Worm (Caenorhabditis elegans) whole organism, L1 larva: ENCODE measurements around the gene F02C12.1.
A peak's percentile ranks its signal among the peaks of the same experiment; 100 is the strongest.

ENCODE experiments used
- alr-1 ChIP-seq: fragments of 200-800 bp; sonication (Bioruptor generic); optimal IDR thresholded peaks from 2 replicates; lab custom pipeline; 2018; ENCODE audit warnings: borderline replicate concordance, mild to moderate bottlenecking, missing genetic modification characterization, missing compliant biosample characterization
- aly-2 ChIP-seq: fragments of 150-350 bp; optimal IDR thresholded peaks from 2 replicates; lab custom pipeline; 2014; ENCODE audit warnings: missing biosample characterization, missing genetic modification characterization
- blmp-1 ChIP-seq: fragments of 150-350 bp; optimal IDR thresholded peaks from 2 replicates; lab custom pipeline; 2014; ENCODE audit warnings: missing biosample characterization, missing genetic modification characterization
- ceh-8 ChIP-seq: fragments of 200-800 bp; sonication (Bioruptor generic); optimal IDR thresholded peaks from 2 replicates; lab custom pipeline; 2018; ENCODE audit warnings: mild to moderate bottlenecking, missing genetic modification characterization, moderate library complexity, missing compliant biosample characterization
- ceh-82 ChIP-seq, 3 experiments: fragments of 150-350 bp in 1 of 3; sonication (generic microtip) in 2 of 3; optimal IDR thresholded peaks; 2 replicates each; lab custom pipeline; 2014 to 2017; ENCODE audit warnings: missing biosample characterization in 3 of 3, missing genetic modification characterization in 3 of 3
- efl-1 ChIP-seq, 4 experiments: fragments of 150-350 bp; optimal IDR thresholded peaks in 3 of 4; peaks in 1 of 4; 1 replicate in 1 of 4; 2 replicates in 3 of 4; lab custom pipeline; 2014; ENCODE audit warnings: missing biosample characterization in 2 of 4, missing genetic modification characterization in 2 of 4, missing genetic modification reagents in 2 of 4
- efl-3 ChIP-seq: fragments of 200-800 bp; sonication (Bioruptor generic); optimal IDR thresholded peaks from 2 replicates; lab custom pipeline; 2018; ENCODE audit warnings: mild to moderate bottlenecking, missing genetic modification characterization, missing compliant biosample characterization
- egl-13 ChIP-seq: sonication (generic microtip); optimal IDR thresholded peaks from 2 replicates; lab custom pipeline; 2016; ENCODE audit warnings: missing genotype, missing genetic modification reagents, missing genetic modification characterization, missing compliant biosample characterization
- elt-2 ChIP-seq: sonication (generic microtip); optimal IDR thresholded peaks from 2 replicates; lab custom pipeline; 2016; ENCODE audit warnings: missing genetic modification characterization, mild to moderate bottlenecking, inconsistent platforms, missing compliant biosample characterization, missing genetic modification reagents
- elt-3 ChIP-seq, 6 experiments: fragments of 150-350 bp in 1 of 6; sonication (generic microtip); optimal IDR thresholded peaks; 2 replicates each; lab custom pipeline; 2017 to 2018; ENCODE audit warnings: missing biosample characterization in 6 of 6, missing genetic modification characterization in 6 of 6, inconsistent platforms in 1 of 6
- fkh-10 ChIP-seq: sonication (generic microtip); optimal IDR thresholded peaks from 2 replicates; lab custom pipeline; 2017; ENCODE audit warnings: missing biosample characterization, missing genetic modification reagents, missing genetic modification characterization
- fkh-4 ChIP-seq: sonication (generic microtip); optimal IDR thresholded peaks from 2 replicates; lab custom pipeline; 2016; ENCODE audit warnings: missing compliant biosample characterization, missing genetic modification characterization, borderline replicate concordance
- fkh-8 ChIP-seq: sonication (generic microtip); optimal IDR thresholded peaks from 2 replicates; lab custom pipeline; 2016; ENCODE audit warnings: mild to moderate bottlenecking, missing genetic modification characterization, missing compliant biosample characterization
- fos-1 ChIP-seq: fragments of 150-350 bp; optimal IDR thresholded peaks from 2 replicates; lab custom pipeline; 2014; ENCODE audit warnings: missing biosample characterization, missing genetic modification characterization
- irx-1 ChIP-seq: sonication (generic microtip); optimal IDR thresholded peaks from 2 replicates; lab custom pipeline; 2016; ENCODE audit warnings: missing genetic modification characterization, missing compliant biosample characterization
- isw-1 ChIP-seq: fragments of 200-800 bp; sonication (Bioruptor generic); IDR thresholded peaks from 2 replicates; pipeline ENCODE4 v1.3.6; 2022; ENCODE audit warnings: missing genetic modification characterization, missing compliant biosample characterization
- jun-1 ChIP-seq: fragments of 150-350 bp; optimal IDR thresholded peaks from 2 replicates; lab custom pipeline; 2014; ENCODE audit warnings: missing biosample characterization, missing genetic modification reagents, missing genetic modification characterization
- lin-14 ChIP-seq: fragments of 200-800 bp; sonication (Bioruptor generic); optimal IDR thresholded peaks from 2 replicates; lab custom pipeline; 2018; ENCODE audit warnings: mild to moderate bottlenecking, missing genetic modification characterization, moderate library complexity, missing compliant biosample characterization
- lin-35 ChIP-seq, 2 experiments: fragments of 150-350 bp; optimal IDR thresholded peaks; 2 replicates each; lab custom pipeline; 2014; ENCODE audit warnings: missing biosample characterization in 2 of 2, missing genetic modification characterization in 2 of 2, missing genetic modification reagents in 2 of 2
- lin-39 ChIP-seq: fragments of 150-350 bp; optimal IDR thresholded peaks from 2 replicates; lab custom pipeline; 2014; ENCODE audit warnings: missing biosample characterization, missing genetic modification reagents, missing genetic modification characterization
- lir-3 ChIP-seq: sonication (generic microtip); optimal IDR thresholded peaks from 2 replicates; lab custom pipeline; 2016; ENCODE audit warnings: mild to moderate bottlenecking, missing genetic modification characterization, moderate library complexity, missing compliant biosample characterization; ENCODE audit not compliant: poor library complexity
- mep-1 ChIP-seq: fragments of 150-350 bp; optimal IDR thresholded peaks from 2 replicates; lab custom pipeline; 2014; ENCODE audit warnings: missing biosample characterization, missing genetic modification characterization
- nhr-19 ChIP-seq: fragments of 200-800 bp; sonication (Bioruptor generic); conservative IDR thresholded peaks from 2 replicates; pipeline ENCODE4 v1.3.6; 2022; ENCODE audit warnings: missing genetic modification characterization, missing compliant biosample characterization
- nhr-20 ChIP-seq: sonication (generic microtip); optimal IDR thresholded peaks from 2 replicates; lab custom pipeline; 2016; ENCODE audit warnings: mild to moderate bottlenecking, missing genetic modification characterization, missing compliant biosample characterization
- nhr-28 ChIP-seq: fragments of 150-350 bp; optimal IDR thresholded peaks from 2 replicates; lab custom pipeline; 2014; ENCODE audit warnings: missing biosample characterization, missing genetic modification characterization
- nhr-47 ChIP-seq: sonication (generic microtip); optimal IDR thresholded peaks from 2 replicates; lab custom pipeline; 2016; ENCODE audit warnings: mild to moderate bottlenecking, missing genetic modification characterization, moderate library complexity, missing compliant biosample characterization
- nhr-71 ChIP-seq: sonication (generic microtip); optimal IDR thresholded peaks from 2 replicates; lab custom pipeline; 2016; ENCODE audit warnings: mild to moderate bottlenecking, missing genetic modification characterization, moderate library complexity, missing compliant biosample characterization
- nhr-76 ChIP-seq: sonication (generic microtip); optimal IDR thresholded peaks from 2 replicates; lab custom pipeline; 2017; ENCODE audit warnings: missing biosample characterization, missing genetic modification characterization
- nhr-77 ChIP-seq: fragments of 150-350 bp; optimal IDR thresholded peaks from 2 replicates; lab custom pipeline; 2014; ENCODE audit warnings: missing biosample characterization, missing genetic modification characterization
- nhr-84 ChIP-seq: sonication (generic microtip); optimal IDR thresholded peaks from 2 replicates; lab custom pipeline; 2017; ENCODE audit warnings: missing biosample characterization, missing genetic modification characterization
- nhr-85 ChIP-seq: sonication (generic microtip); peaks from one replicate; lab custom pipeline; 2016; ENCODE audit warnings: missing genetic modification characterization, inconsistent platforms, missing compliant biosample characterization
- nhr-90 ChIP-seq: sonication (generic microtip); optimal IDR thresholded peaks from 2 replicates; lab custom pipeline; 2016; ENCODE audit warnings: mild to moderate bottlenecking, missing genetic modification characterization, missing compliant biosample characterization; ENCODE audit not compliant: poor library complexity
- pag-3 ChIP-seq: sonication (generic microtip); optimal IDR thresholded peaks from 2 replicates; lab custom pipeline; 2017; ENCODE audit warnings: missing genetic modification characterization, mild to moderate bottlenecking, missing compliant biosample characterization, antibody characterized with exemption, borderline replicate concordance; ENCODE audit not compliant: insufficient read depth
- pqm-1 ChIP-seq: sonication (generic microtip); optimal IDR thresholded peaks from 3 replicates; lab custom pipeline; 2017; ENCODE audit warnings: missing biosample characterization, missing genetic modification characterization
- rnt-1 ChIP-seq: sonication (generic microtip); optimal IDR thresholded peaks from 2 replicates; lab custom pipeline; 2016; ENCODE audit warnings: mild to moderate bottlenecking, missing genetic modification characterization, moderate library complexity, missing compliant biosample characterization
- skn-1 ChIP-seq: fragments of 150-350 bp; optimal IDR thresholded peaks from 2 replicates; lab custom pipeline; 2014; ENCODE audit warnings: missing biosample characterization, missing genetic modification characterization
- snpc-4 ChIP-seq: fragments of 150-350 bp; optimal IDR thresholded peaks from 2 replicates; lab custom pipeline; 2014; ENCODE audit warnings: missing biosample characterization, missing genetic modification characterization
- snu-23 ChIP-seq: sonication (generic microtip); optimal IDR thresholded peaks from 2 replicates; lab custom pipeline; 2016; ENCODE audit warnings: missing genetic modification characterization, missing compliant biosample characterization
- swsn-7 ChIP-seq: sonication (generic microtip); optimal IDR thresholded peaks from 2 replicates; lab custom pipeline; 2016; ENCODE audit warnings: missing genetic modification characterization, missing compliant biosample characterization
- tlp-1 ChIP-seq: fragments of 150-350 bp; optimal IDR thresholded peaks from 2 replicates; lab custom pipeline; 2014; ENCODE audit warnings: missing biosample characterization, missing genetic modification characterization
- unc-30 ChIP-seq: sonication (generic microtip); optimal IDR thresholded peaks from 2 replicates; lab custom pipeline; 2017; ENCODE audit warnings: missing biosample characterization, missing genetic modification characterization
- unc-62 ChIP-seq: fragments of 150-350 bp; optimal IDR thresholded peaks from 2 replicates; lab custom pipeline; 2014; ENCODE audit warnings: missing biosample characterization, missing genetic modification reagents, missing genetic modification characterization
- unc-98 ChIP-seq: fragments of 200-800 bp; sonication (Bioruptor generic); IDR thresholded peaks from 2 replicates; pipeline ENCODE4 v1.3.6; 2022; ENCODE audit warnings: missing genetic modification characterization, missing compliant biosample characterization
- xbp-1 ChIP-seq: sonication (generic microtip); optimal IDR thresholded peaks from 2 replicates; lab custom pipeline; 2016; ENCODE audit warnings: missing genetic modification characterization, missing compliant biosample characterization
- zag-1 ChIP-seq: fragments of 150-350 bp; optimal IDR thresholded peaks from 2 replicates; lab custom pipeline; 2014; ENCODE audit warnings: missing biosample characterization, missing genetic modification characterization
- ztf-11 ChIP-seq, 2 experiments: sonication (generic microtip); optimal IDR thresholded peaks; 2 replicates each; lab custom pipeline; 2016 to 2017; ENCODE audit warnings: missing genetic modification characterization in 2 of 2, missing biosample characterization in 1 of 2, missing compliant biosample characterization in 1 of 2
- ztf-4 ChIP-seq: fragments of 150-350 bp; optimal IDR thresholded peaks from 2 replicates; lab custom pipeline; 2014; ENCODE audit warnings: missing biosample characterization, missing genetic modification characterization

Gene F02C12.1

DNA sequence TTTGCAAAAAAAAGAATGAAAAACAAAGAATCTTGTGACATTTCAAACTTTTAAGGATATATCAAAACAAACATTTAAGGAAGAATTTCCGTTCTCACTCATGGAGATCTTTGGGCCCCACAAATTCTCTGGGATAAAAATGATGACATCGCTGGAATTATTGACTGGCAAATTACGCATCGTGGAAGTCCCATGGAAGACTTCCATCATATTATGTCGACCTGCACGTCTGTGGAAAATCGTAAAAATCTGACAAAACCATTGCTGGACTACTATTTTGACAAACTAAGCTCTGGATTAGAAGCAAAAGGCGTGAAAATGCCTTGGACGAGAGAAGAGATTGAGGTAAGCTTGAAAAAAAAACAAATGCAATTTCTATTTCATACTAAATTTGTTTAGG, 15.6 kb downstream of the F02C12.1 start:
- peak; percentile 32 for TF ChIP-seq nhr-85 (tag; lab: Kevin White, UChicago)
- TF ChIP-seq fos-1 (tag; lab: Kevin White, UChicago) = no peak

DNA sequence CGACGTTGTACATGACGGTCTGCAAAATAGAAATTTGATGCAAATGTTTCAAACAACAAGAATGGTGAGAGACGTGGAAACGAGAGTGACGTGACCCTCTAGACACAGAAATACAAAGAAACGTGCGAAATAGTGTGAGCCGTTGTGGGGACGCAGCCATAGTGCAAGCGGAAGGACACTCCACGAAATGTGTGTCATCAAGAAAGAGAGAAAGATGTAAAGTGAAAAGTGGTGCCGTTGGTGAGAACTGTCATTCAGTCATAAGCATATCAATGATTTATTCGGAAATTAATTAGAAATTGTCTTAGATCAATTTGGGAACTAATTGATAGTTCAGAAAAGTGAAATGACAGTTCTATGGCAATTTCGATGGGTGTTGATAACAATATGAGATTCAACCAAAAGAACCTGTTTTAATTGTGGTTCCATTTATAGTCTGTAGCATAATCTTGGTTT, 18.0 kb downstream of the F02C12.1 start, which contains the start of gene C29F7.3:
Gene C29F7.3, minus strand, starts transcription at position 51 of the 456 bp plus-strand sequence.
- TF ChIP-seq nhr-76 (tag; lab: Kevin White, UChicago) (no peak), lin-39 (tag; lab: Kevin White, UChicago) (no peak), snu-23 (GFP tag; lab: Kevin White, UChicago) (peak; percentile 42), zag-1 (no peak), tlp-1 (tag; lab: Kevin White, UChicago) (no peak), lin-35 (GFP tag; optimal IDR thresholded peaks at IDR 0.05; lab: Kevin White, UChicago) (peak in 1 of 2 experiments; percentile 17), ceh-8 (GFP tag; lab: Kevin White, UChicago) (no peak), nhr-20 (tag; lab: Kevin White, UChicago) (peak; percentile 21), nhr-84 (tag; lab: Kevin White, UChicago) (no peak), nhr-77 (tag; lab: Kevin White, UChicago) (no peak), jun-1 (no peak), fkh-8 (tag; lab: Kevin White, UChicago) (no peak), egl-13 (tag; lab: Kevin White, UChicago) (no peak), rnt-1 (tag; lab: Kevin White, UChicago) (peak; percentile 23), efl-3 (GFP tag; lab: Kevin White, UChicago) (no peak), nhr-28 (tag; lab: Kevin White, UChicago) (no peak), lir-3 (tag; lab: Kevin White, UChicago) (peak; percentile 9), nhr-85 (tag; lab: Kevin White, UChicago) (peak; percentile 67), elt-3 (tag; optimal IDR thresholded peaks at IDR 0.05; lab: Kevin White, UChicago) (peak in 1 of 6 experiments; percentile 27), unc-62 (GFP tag; lab: Kevin White, UChicago) (no peak), fkh-4 (tag; lab: Kevin White, UChicago) (no peak), efl-1 (optimal IDR thresholded peaks at IDR 0.05; lab: Kevin White, UChicago) (peak in 1 of 2 experiments; percentile 21), efl-1 (GFP tag; optimal IDR thresholded peaks at IDR 0.05 in 1 of 2; lab: Kevin White, UChicago) (no peak), nhr-19 (no peak), alr-1 (tag; lab: Kevin White, UChicago) (no peak), ztf-4 (no peak), nhr-90 (tag; lab: Kevin White, UChicago) (no peak), unc-98 (GFP tag; lab: Robert Waterston, UW) (no peak), fkh-10 (GFP tag; lab: Kevin White, UChicago) (no peak), blmp-1 (peak; percentile 62), ceh-82 (tag; optimal IDR thresholded peaks at IDR 0.05; lab: Kevin White, UChicago) (no peak), nhr-47 (tag; lab: Kevin White, UChicago) (peak; percentile 7), xbp-1 (tag; lab: Kevin White, UChicago) (no peak), elt-2 (tag; lab: Kevin White, UChicago) (no peak), unc-30 (tag; lab: Kevin White, UChicago) (no peak), nhr-71 (tag; lab: Kevin White, UChicago) (peak; percentile 10), snpc-4 (tag; lab: Kevin White, UChicago) (no peak), skn-1 (tag; lab: Kevin White, UChicago) (no peak), isw-1 (no peak), irx-1 (tag; lab: Kevin White, UChicago) (no peak), mep-1 (tag; lab: Kevin White, UChicago) (no peak), lin-14 (GFP tag; lab: Kevin White, UChicago) (peak; percentile 64), swsn-7 (tag; lab: Kevin White, UChicago) (no peak), pag-3 (no peak), pqm-1 (tag; lab: Kevin White, UChicago) (no peak), aly-2 (tag; lab: Kevin White, UChicago) (no peak), ztf-11 (tag; optimal IDR thresholded peaks at IDR 0.05; lab: Kevin White, UChicago) (no peak)
